Fruit fly (Drosophila melanogaster) whole organism, embryonic: ENCODE results near the gene CG33111.

Experiments
- C15 ChIP-seq: fragments of 200-800 bp; sonication (Bioruptor generic); IDR thresholded peaks from 3 replicates; pipeline ENCODE4 v1.3.6; 2022; ENCODE audit warnings: missing biosample characterization, missing genetic modification characterization
- CG10979 ChIP-seq: fragments of 200-800 bp; sonication (Bioruptor generic); optimal IDR thresholded peaks from 2 replicates; lab custom pipeline; 2018; ENCODE audit warnings: missing biosample characterization, mild to moderate bottlenecking, missing genetic modification characterization, moderate library complexity
- CG12219 ChIP-seq: fragments of 200-800 bp; sonication (Bioruptor generic); optimal IDR thresholded peaks from 3 replicates; lab custom pipeline; 2018; ENCODE audit warnings: missing biosample characterization, mild to moderate bottlenecking, missing genetic modification characterization
- CG13775 ChIP-seq: fragments of 200-800 bp; sonication (Bioruptor generic); optimal IDR thresholded peaks from 3 replicates; lab custom pipeline; 2017; ENCODE audit warnings: missing biosample characterization, mild to moderate bottlenecking, missing genetic modification characterization
- CG13894 ChIP-seq: fragments of 200-800 bp; sonication (Bioruptor generic); optimal IDR thresholded peaks from 3 replicates; lab custom pipeline; 2018; ENCODE audit warnings: missing biosample characterization, mild to moderate bottlenecking, missing genetic modification characterization, moderate library complexity
- CG14710 ChIP-seq: fragments of 200-800 bp; sonication (Bioruptor generic); optimal IDR thresholded peaks from 3 replicates; lab custom pipeline; 2019; ENCODE audit warnings: missing biosample characterization, mild to moderate bottlenecking, missing genetic modification characterization, moderate library complexity
- CG15011 ChIP-seq: fragments of 200-800 bp; sonication (Bioruptor generic); optimal IDR thresholded peaks from 3 replicates; lab custom pipeline; 2018; ENCODE audit warnings: missing biosample characterization, mild to moderate bottlenecking, missing genetic modification characterization
- CG17385 ChIP-seq: fragments of 200-800 bp; sonication (Bioruptor generic); optimal IDR thresholded peaks from 3 replicates; lab custom pipeline; 2018; ENCODE audit warnings: missing biosample characterization, mild to moderate bottlenecking, missing genetic modification characterization
- CG17912 ChIP-seq: fragments of 200-800 bp; sonication (Bioruptor generic); optimal IDR thresholded peaks from 2 replicates; lab custom pipeline; 2018; ENCODE audit warnings: missing biosample characterization, mild to moderate bottlenecking, missing genetic modification characterization
- CG2116 ChIP-seq: fragments of 200-800 bp; sonication (Bioruptor generic); optimal IDR thresholded peaks from 3 replicates; lab custom pipeline; 2018; ENCODE audit warnings: missing biosample characterization, mild to moderate bottlenecking, missing genetic modification characterization
- CG2202 ChIP-seq: fragments of 200-800 bp; sonication (Bioruptor generic); optimal IDR thresholded peaks from 2 replicates; lab custom pipeline; 2018; ENCODE audit warnings: missing biosample characterization, mild to moderate bottlenecking, missing genetic modification characterization
- CG33557 ChIP-seq: fragments of 200-800 bp; sonication (Bioruptor generic); optimal IDR thresholded peaks from 2 replicates; lab custom pipeline; 2019; ENCODE audit warnings: missing biosample characterization, mild to moderate bottlenecking, missing genetic modification characterization, moderate library complexity
- CG3847 ChIP-seq: fragments of 200-800 bp; sonication (Bioruptor generic); IDR thresholded peaks from 2 replicates; pipeline ENCODE4 v1.3.6; 2022; ENCODE audit warnings: missing biosample characterization, missing genetic modification characterization
- CG6765 ChIP-seq: fragments of 200-800 bp; sonication (Bioruptor generic); optimal IDR thresholded peaks from 3 replicates; lab custom pipeline; 2017; ENCODE audit warnings: missing biosample characterization, mild to moderate bottlenecking, missing genetic modification characterization
- CG6854 ChIP-seq: fragments of 200-800 bp; sonication (Bioruptor generic); optimal IDR thresholded peaks from 3 replicates; lab custom pipeline; 2017; ENCODE audit warnings: missing biosample characterization, mild to moderate bottlenecking, missing genetic modification characterization
- CG7271 ChIP-seq: fragments of 200-800 bp; sonication (Bioruptor generic); optimal IDR thresholded peaks from 2 replicates; lab custom pipeline; 2018; ENCODE audit warnings: missing biosample characterization, mild to moderate bottlenecking, missing genetic modification characterization, moderate library complexity
- CG7372 ChIP-seq: fragments of 200-800 bp; sonication (Bioruptor generic); IDR thresholded peaks from 2 replicates; pipeline ENCODE4 v1.3.6; 2022; ENCODE audit warnings: missing biosample characterization, missing genetic modification characterization
- CG8924 ChIP-seq: fragments of 200-800 bp; optimal IDR thresholded peaks from 3 replicates; lab custom pipeline; 2019; ENCODE audit warnings: missing biosample characterization, mild to moderate bottlenecking, missing genetic modification characterization, moderate library complexity
- CG9817 ChIP-seq: fragments of 200-800 bp; sonication (Bioruptor generic); optimal IDR thresholded peaks from 2 replicates; lab custom pipeline; 2018; ENCODE audit warnings: missing biosample characterization, mild to moderate bottlenecking, missing genetic modification characterization, moderate library complexity
- Camta ChIP-seq: fragments of 200-800 bp; sonication (Bioruptor generic); optimal IDR thresholded peaks from 2 replicates; lab custom pipeline; 2016; ENCODE audit warnings: missing biosample characterization, missing genetic modification characterization
- D ChIP-seq, 2 experiments: fragments of 200-800 bp in 1 of 2; fragments of >200 bp in 1 of 2; sonication (Bioruptor generic) in 1 of 2; optimal IDR thresholded peaks; 2 replicates in 1 of 2; 3 replicates in 1 of 2; lab custom pipeline; 2017; ENCODE audit warnings: mild to moderate bottlenecking in 1 of 2, missing biosample characterization in 1 of 2, missing genetic modification characterization in 1 of 2, missing genetic modification reagents in 1 of 2
- E2f2 ChIP-seq: fragments of 200-800 bp; sonication (Bioruptor generic); IDR thresholded peaks from 2 replicates; pipeline ENCODE4 v1.3.6; 2022; ENCODE audit warnings: missing biosample characterization, missing genetic modification characterization
- Ets97D ChIP-seq: fragments of 200-800 bp; sonication (Bioruptor generic); optimal IDR thresholded peaks from 3 replicates; lab custom pipeline; 2016; ENCODE audit warnings: missing biosample characterization, missing genetic modification characterization
- HLHmδ ChIP-seq: fragments of 200-800 bp; sonication (Bioruptor generic); optimal IDR thresholded peaks from 2 replicates; lab custom pipeline; 2018; ENCODE audit warnings: missing biosample characterization, mild to moderate bottlenecking, missing genetic modification characterization, moderate library complexity
- MESR4 ChIP-seq: fragments of 200-800 bp; sonication (Bioruptor generic); optimal IDR thresholded peaks from 2 replicates; lab custom pipeline; 2018; ENCODE audit warnings: missing biosample characterization, mild to moderate bottlenecking, missing genetic modification characterization, moderate library complexity
- MTF-1 ChIP-seq: fragments of 200-800 bp; sonication (Bioruptor generic); optimal IDR thresholded peaks from 2 replicates; lab custom pipeline; 2018; ENCODE audit warnings: missing biosample characterization, mild to moderate bottlenecking, missing genetic modification characterization, borderline replicate concordance
- NC2β ChIP-seq: fragments of 200-800 bp; sonication (Bioruptor generic); optimal IDR thresholded peaks from 2 replicates; lab custom pipeline; 2016; ENCODE audit warnings: missing biosample characterization, missing genetic modification characterization
- Six4 ChIP-seq: fragments of 200-800 bp; sonication (Bioruptor generic); optimal IDR thresholded peaks from 2 replicates; lab custom pipeline; 2016; ENCODE audit warnings: missing biosample characterization, missing genetic modification characterization
- Ssrp ChIP-seq: fragments of 200-800 bp; sonication (Bioruptor generic); optimal IDR thresholded peaks from 2 replicates; lab custom pipeline; 2018; ENCODE audit warnings: missing biosample characterization, mild to moderate bottlenecking, missing genetic modification characterization, moderate library complexity
- ci ChIP-seq: fragments of 200-800 bp; sonication (Bioruptor generic); IDR thresholded peaks from 3 replicates; pipeline ENCODE4 v1.3.6; 2022; ENCODE audit warnings: missing biosample characterization, missing genetic modification characterization
- crol ChIP-seq: fragments of 200-800 bp; sonication (Bioruptor generic); IDR thresholded peaks from 2 replicates; pipeline ENCODE4 v1.3.6; 2022; ENCODE audit warnings: missing biosample characterization, missing genetic modification characterization
- dan ChIP-seq: fragments of 200-800 bp; sonication (Bioruptor generic); IDR thresholded peaks from 2 replicates; pipeline ENCODE4 v1.3.6; 2022; ENCODE audit warnings: missing biosample characterization, missing genetic modification characterization
- dmrt11E ChIP-seq: fragments of 200-800 bp; sonication (Bioruptor generic); optimal IDR thresholded peaks from 3 replicates; lab custom pipeline; 2018; ENCODE audit warnings: missing biosample characterization, mild to moderate bottlenecking, missing genetic modification characterization, moderate library complexity
- eve ChIP-seq, 2 experiments: fragments of >200 bp; optimal IDR thresholded peaks; 2 replicates each; lab custom pipeline; 2017; ENCODE audit warnings: missing biosample characterization in 2 of 2, missing genetic modification characterization in 2 of 2
- gfzf ChIP-seq: fragments of 200-800 bp; sonication (Bioruptor generic); optimal IDR thresholded peaks from 2 replicates; lab custom pipeline; 2016; ENCODE audit warnings: missing biosample characterization, mild to moderate bottlenecking, missing genetic modification characterization, moderate library complexity
- gt ChIP-seq: fragments of 200-800 bp; sonication (Bioruptor generic); IDR thresholded peaks from 2 replicates; pipeline ENCODE4 v1.3.6; 2022; ENCODE audit warnings: missing biosample characterization, missing genetic modification characterization
- kah ChIP-seq: fragments of 200-800 bp; sonication (Bioruptor generic); optimal IDR thresholded peaks from 2 replicates; lab custom pipeline; 2018; ENCODE audit warnings: missing biosample characterization, mild to moderate bottlenecking, missing genetic modification characterization
- lola ChIP-seq, 3 experiments: fragments of >200 bp in 2 of 3; fragments of 200-800 bp in 1 of 3; sonication (Bioruptor generic) in 1 of 3; optimal IDR thresholded peaks; 2 replicates each; lab custom pipeline; 2017 to 2019; ENCODE audit warnings: missing biosample characterization in 3 of 3, missing genetic modification characterization in 3 of 3, mild to moderate bottlenecking in 1 of 3, moderate library complexity in 1 of 3
- lov ChIP-seq, 2 experiments: fragments of 200-800 bp in 1 of 2; fragments of >200 bp in 1 of 2; sonication (Bioruptor generic) in 1 of 2; IDR thresholded peaks in 1 of 2; optimal IDR thresholded peaks in 1 of 2; 2 replicates in 1 of 2; 3 replicates in 1 of 2; pipeline versions ENCODE4 v1.3.6 to Lab custom; 2017 to 2022; ENCODE audit warnings: missing biosample characterization in 1 of 2, missing genetic modification characterization in 1 of 2
- onecut ChIP-seq: fragments of 200-800 bp; sonication (Bioruptor generic); IDR thresholded peaks from 2 replicates; pipeline ENCODE4 v1.3.6; 2022; ENCODE audit warnings: missing biosample characterization, missing genetic modification characterization
- otp ChIP-seq: fragments of 200-800 bp; sonication (Bioruptor generic); IDR thresholded peaks from 3 replicates; pipeline ENCODE4, ENCODE4 v1.3.6; 2022; ENCODE audit warnings: missing biosample characterization, missing genetic modification characterization
- pho ChIP-seq: fragments of 200-800 bp; sonication (Bioruptor generic); optimal IDR thresholded peaks from 2 replicates; lab custom pipeline; 2016; ENCODE audit warnings: missing biosample characterization, missing genetic modification characterization
- prd ChIP-seq, 3 experiments: fragments of >200 bp in 2 of 3; fragments of 200-800 bp in 1 of 3; sonication (Bioruptor generic) in 1 of 3; optimal IDR thresholded peaks in 2 of 3; IDR thresholded peaks in 1 of 3; 2 replicates in 2 of 3; 3 replicates in 1 of 3; pipeline versions ENCODE4 v1.3.6 to Lab custom; 2017 to 2022; ENCODE audit warnings: missing biosample characterization in 1 of 3, missing genetic modification characterization in 1 of 3
- ranshi ChIP-seq: fragments of 200-800 bp; sonication (Bioruptor generic); IDR thresholded peaks from 2 replicates; pipeline ENCODE4 v1.3.6; 2022; ENCODE audit warnings: missing biosample characterization, missing genetic modification characterization
- sd ChIP-seq: fragments of 200-800 bp; sonication (Bioruptor generic); optimal IDR thresholded peaks from 3 replicates; lab custom pipeline; 2018; ENCODE audit warnings: missing biosample characterization, mild to moderate bottlenecking, missing genetic modification characterization, moderate library complexity
- tin ChIP-seq: fragments of 200-800 bp; sonication (Bioruptor generic); optimal IDR thresholded peaks from 3 replicates; lab custom pipeline; 2016; ENCODE audit warnings: missing biosample characterization, missing genetic modification characterization
- ttk ChIP-seq: fragments of 200-800 bp; sonication (Bioruptor generic); IDR thresholded peaks from 2 replicates; pipeline ENCODE4 v2.1.2; 2022; ENCODE audit warnings: missing biosample characterization, missing genetic modification characterization
- zen ChIP-seq: fragments of 200-800 bp; sonication (Bioruptor generic); optimal IDR thresholded peaks from 3 replicates; lab custom pipeline; 2018; ENCODE audit warnings: missing biosample characterization, mild to moderate bottlenecking, missing genetic modification characterization, moderate library complexity
- zfh2 ChIP-seq: fragments of 200-800 bp; sonication (Bioruptor generic); optimal IDR thresholded peaks from 2 replicates; lab custom pipeline; 2016; ENCODE audit warnings: missing biosample characterization, missing genetic modification characterization

Gene CG33111

DNA sequence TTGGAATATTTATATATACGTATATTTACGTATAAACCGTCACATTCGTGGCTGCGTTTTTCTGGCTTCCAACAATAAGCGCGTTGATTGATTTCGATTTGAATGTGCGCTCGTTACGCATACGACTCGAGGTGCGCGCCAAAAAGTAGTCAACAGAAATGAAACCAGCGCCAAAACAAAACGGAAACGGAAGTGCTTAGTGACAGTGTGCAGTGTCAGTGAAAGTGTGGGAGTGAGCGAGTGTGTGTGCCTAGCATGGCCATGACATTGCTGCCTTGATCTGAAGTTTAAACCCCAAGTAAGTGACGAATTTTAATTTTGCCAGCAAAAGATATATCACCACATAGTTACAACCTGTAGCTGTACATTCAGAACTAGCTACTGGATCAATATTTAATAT lies 15.4 kb downstream of the CG33111 start, which contains the start of gene CG34355 (continued):
- TF ChIP-seq MTF-1 (GFP tag; lab: Kevin White, UChicago) = peak; percentile 36
- peak; percentile 94 for TF ChIP-seq ci
- peak; percentile 86 for TF ChIP-seq HLHmδ (GFP tag; lab: Kevin White, UChicago)
- TF ChIP-seq gt (GFP tag; lab: Robert Waterston, UW) = no peak
- peak; percentile 52; the same call in 1 of the 2 replicates for TF ChIP-seq onecut (GFP tag; lab: Robert Waterston, UW)
- peak; percentile 96 for TF ChIP-seq Ets97D (GFP tag; lab: Kevin White, UChicago)
- TF ChIP-seq pho (GFP tag; lab: Kevin White, UChicago) = no peak
- no peak for TF ChIP-seq zfh2 (GFP tag; lab: Kevin White, UChicago)
- peak; percentile 27 for TF ChIP-seq tin (GFP tag; lab: Kevin White, UChicago)
- no peak for TF ChIP-seq CG14710 (tag; lab: Kevin White, UChicago)
- peak; percentile 35 for TF ChIP-seq dmrt11E (tag; lab: Kevin White, UChicago)
- TF ChIP-seq CG7271 (tag; lab: Kevin White, UChicago) = peak; percentile 31
- peak; percentile 42 for TF ChIP-seq CG6854
- TF ChIP-seq C15 = no peak
- peak; percentile 82 for TF ChIP-seq CG17912
- no peak for TF ChIP-seq CG17385 (GFP tag; lab: Kevin White, UChicago)
- TF ChIP-seq Ssrp = peak; percentile 6
- TF ChIP-seq Camta = peak; percentile 25
- TF ChIP-seq CG15011 = peak; percentile 62
- peak; percentile 33 for TF ChIP-seq CG6765
- TF ChIP-seq CG2116 (GFP tag; lab: Kevin White, UChicago) = peak; percentile 37
- peak; percentile 47 for TF ChIP-seq CG13775
- TF ChIP-seq prd (optimal IDR thresholded peaks at IDR 0.05; lab: Kevin White, UChicago) = no peak
- no peak for TF ChIP-seq prd (GFP tag; IDR thresholded peaks at IDR 0.05; lab: Robert Waterston, UW)
- TF ChIP-seq kah = peak; percentile 43
- no peak for TF ChIP-seq D (optimal IDR thresholded peaks at IDR 0.05; lab: Kevin White, UChicago)
- TF ChIP-seq D (GFP tag; optimal IDR thresholded peaks at IDR 0.05; lab: Kevin White, UChicago) = peak; percentile 56
- peak; percentile 80 for TF ChIP-seq CG12219 (GFP tag; lab: Kevin White, UChicago)
- TF ChIP-seq crol (GFP tag; lab: Robert Waterston, UW) = no peak
- peak; percentile 29; the same call in 1 of the 2 replicates for TF ChIP-seq CG7372 (GFP tag; lab: Robert Waterston, UW)
- no peak for TF ChIP-seq gfzf (GFP tag; lab: Kevin White, UChicago)
- TF ChIP-seq E2f2 (GFP tag; lab: Robert Waterston, UW) = no peak
- TF ChIP-seq zen = peak; percentile 26
- TF ChIP-seq CG13894 = no peak
- TF ChIP-seq otp (GFP tag; lab: Robert Waterston, UW) = no peak
- TF ChIP-seq MESR4 (GFP tag; lab: Kevin White, UChicago) = peak; percentile 3
- TF ChIP-seq dan (GFP tag; lab: Robert Waterston, UW) = no peak
- peak; percentile 42 for TF ChIP-seq CG33557
- TF ChIP-seq CG8924 (tag; lab: Kevin White, UChicago) = no peak
- peak; percentile 66 for TF ChIP-seq CG2202 (tag; lab: Kevin White, UChicago)
- TF ChIP-seq NC2β (GFP tag; lab: Kevin White, UChicago) = peak; percentile 7
- TF ChIP-seq lov (optimal IDR thresholded peaks at IDR 0.05; lab: Kevin White, UChicago) = no peak
- 0 out of 3 replicates have a peak, but pooled peaks have one; percentile 14 for TF ChIP-seq lov (GFP tag; IDR thresholded peaks at IDR 0.05; lab: Robert Waterston, UW)
- no peak for TF ChIP-seq CG10979 (tag; lab: Kevin White, UChicago)
- no peak for TF ChIP-seq CG3847 (GFP tag; lab: Robert Waterston, UW)
- no peak for TF ChIP-seq sd (tag; lab: Kevin White, UChicago)
- no peak for TF ChIP-seq ttk (GFP tag; lab: Robert Waterston, UW)
- TF ChIP-seq ranshi (GFP tag; lab: Robert Waterston, UW) = no peak
- TF ChIP-seq lola (GFP tag; optimal IDR thresholded peaks at IDR 0.05; lab: Kevin White, UChicago) = no peak
- TF ChIP-seq Six4 = peak; percentile 2
- peak; percentile 22 for TF ChIP-seq CG9817 (tag; lab: Kevin White, UChicago)
- TF ChIP-seq eve (GFP tag; optimal IDR thresholded peaks at IDR 0.05; lab: Kevin White, UChicago) = no peak
